Worm (Caenorhabditis elegans) whole organism, L4/young adult: ENCODE measurements around the gene C54D10.4.
A peak's percentile ranks its signal among the peaks of the same experiment; 100 is the strongest.

Source experiments
- W03F9.2 ChIP-seq: fragments of 150-350 bp; optimal IDR thresholded peaks from 2 replicates; lab custom pipeline; 2014; ENCODE audit warnings: missing biosample characterization, missing genetic modification characterization
- dao-5 ChIP-seq: sonication (generic microtip); optimal IDR thresholded peaks from 2 replicates; lab custom pipeline; 2016; ENCODE audit warnings: missing genotype, missing genetic modification characterization, moderate library complexity, missing compliant biosample characterization
- him-1 ChIP-seq: sonication (generic microtip); optimal IDR thresholded peaks from 2 replicates; lab custom pipeline; 2016; ENCODE audit warnings: missing genotype, missing genetic modification reagents, missing genetic modification characterization, missing compliant biosample characterization

The C54D10.4 gene

ce11 chrV:12420843-12421242 is at the start of gene C54D10.4:
Gene C54D10.4 (minus strand): TSS chrV:12420943.
- TF ChIP-seq W03F9.2 (tag; lab: Kevin White, UChicago): no peak
- TF ChIP-seq him-1 (tag; lab: Kevin White, UChicago): no peak
- no peak for TF ChIP-seq dao-5 (tag; lab: Kevin White, UChicago)

- TF ChIP-seq W03F9.2 (tag; lab: Kevin White, UChicago) (no peak), dao-5 (tag; lab: Kevin White, UChicago) (no peak), him-1 (tag; lab: Kevin White, UChicago) (no peak)
Observed at ce11 chrV:12470324-12470723, 49.6 kb upstream of the C54D10.4 start.

- TF ChIP-seq W03F9.2 (tag; lab: Kevin White, UChicago) (no peak), him-1 (tag; lab: Kevin White, UChicago) (no peak), dao-5 (tag; lab: Kevin White, UChicago) (no peak)
Observed at ce11 chrV:12468363-12468762, 47.6 kb upstream of the C54D10.4 start, which contains the start of gene F28C1.3. Gene F28C1.3 (plus strand): TSS chrV:12468663.

ce11 chrV:12467755-12468154 is 47.0 kb upstream of the C54D10.4 start:
- no peak for TF ChIP-seq him-1 (tag; lab: Kevin White, UChicago)
- no peak for TF ChIP-seq dao-5 (tag; lab: Kevin White, UChicago)
- peak; percentile 30 for TF ChIP-seq W03F9.2 (tag; lab: Kevin White, UChicago)

DNA sequence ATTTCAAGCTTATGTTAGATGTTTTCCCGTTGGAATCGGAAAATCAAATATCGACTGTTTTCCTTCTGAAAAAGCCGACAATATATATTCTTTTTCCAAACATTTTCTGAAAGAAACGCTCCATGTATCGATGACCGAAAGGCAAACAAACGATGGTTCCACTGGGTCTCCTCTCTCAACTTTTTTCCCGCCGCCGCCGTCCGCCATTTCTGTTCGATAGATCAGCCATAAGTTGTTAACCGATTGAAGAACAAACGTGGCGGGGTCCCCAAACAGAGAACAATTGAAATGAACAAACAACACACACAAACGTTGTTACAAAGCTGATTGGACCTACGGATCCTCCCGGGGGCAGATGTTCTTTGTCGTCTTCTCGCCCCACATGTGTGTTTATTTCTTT is 45.9 kb upstream of the C54D10.4 start:
- TF ChIP-seq W03F9.2 (tag; lab: Kevin White, UChicago) (no peak), dao-5 (tag; lab: Kevin White, UChicago) (no peak), him-1 (tag; lab: Kevin White, UChicago) (no peak)

DNA sequence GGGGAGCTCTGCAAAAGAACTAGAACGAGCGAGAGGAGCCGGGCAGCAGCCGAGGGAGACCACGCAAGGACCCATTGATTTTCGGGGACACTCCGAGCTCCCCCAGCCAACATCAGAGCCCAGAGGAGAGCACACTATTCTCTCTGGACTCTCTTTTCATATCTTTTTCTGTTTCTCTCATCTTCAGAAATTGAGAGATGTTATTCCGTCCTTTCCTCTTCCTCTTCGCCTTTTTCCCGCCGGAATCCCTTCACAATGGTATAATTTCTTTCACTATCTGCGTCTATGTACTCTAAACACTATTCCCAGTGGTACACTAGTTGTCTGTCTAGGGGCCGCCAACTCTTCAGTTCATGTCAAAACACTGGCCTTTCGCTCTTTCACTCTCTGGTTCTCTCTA is 44.7 kb upstream of the C54D10.4 start:
- peak; percentile 52 for TF ChIP-seq him-1 (tag; lab: Kevin White, UChicago)
- no peak for TF ChIP-seq dao-5 (tag; lab: Kevin White, UChicago)

DNA sequence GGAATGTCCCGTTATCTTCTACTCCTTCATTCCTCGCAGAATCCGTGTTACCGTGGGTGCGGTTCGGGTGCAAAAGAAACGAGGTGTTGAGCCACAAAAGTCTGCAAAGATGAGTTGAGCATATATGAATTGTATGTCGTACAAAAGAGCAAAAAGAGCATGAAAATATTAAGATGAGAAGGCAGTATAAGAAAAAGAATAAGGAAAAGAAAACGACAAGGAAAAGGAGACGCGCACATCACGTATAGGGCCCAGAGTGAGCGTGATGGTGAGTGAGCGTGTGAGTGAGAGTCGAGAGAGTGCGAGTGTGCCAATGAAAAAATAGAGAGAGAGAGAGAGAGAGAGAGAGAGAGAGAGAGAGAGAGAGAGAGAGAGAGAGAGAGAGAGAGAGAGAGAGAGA is 42.2 kb upstream of the C54D10.4 start, which contains the start of gene egl-10:
egl-10 (minus strand) TSS at position 101 of the 400 bp plus-strand sequence.
- no peak for TF ChIP-seq dao-5 (tag; lab: Kevin White, UChicago)

- TF ChIP-seq dao-5 (tag; lab: Kevin White, UChicago): no peak
- TF ChIP-seq W03F9.2 (tag; lab: Kevin White, UChicago): no peak
- no peak for TF ChIP-seq him-1 (tag; lab: Kevin White, UChicago)
Observed at ce11 chrV:12460583-12460982, 39.8 kb upstream of the C54D10.4 start.

DNA sequence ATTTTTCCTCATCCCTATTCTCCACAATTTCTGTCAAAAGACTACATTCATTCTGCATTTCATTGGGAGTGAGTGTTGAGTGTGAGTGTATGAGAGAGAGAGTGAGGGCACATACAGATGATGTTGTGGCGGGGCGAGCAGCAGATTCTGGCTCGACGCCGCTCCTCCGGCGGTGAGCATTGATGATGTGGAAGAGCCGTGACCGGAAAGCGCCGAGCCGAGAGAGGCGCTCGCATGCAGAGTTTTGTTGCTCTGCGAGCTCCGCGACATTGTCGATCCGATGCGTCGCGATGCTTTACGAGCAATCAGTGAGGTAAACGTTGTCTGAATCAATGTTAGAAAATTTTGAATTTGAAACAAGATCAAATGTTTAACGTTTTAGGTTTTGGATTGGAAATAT is 35.0 kb upstream of the C54D10.4 start:
- TF ChIP-seq dao-5 (tag; lab: Kevin White, UChicago): no peak
- peak; percentile 12 for TF ChIP-seq him-1 (tag; lab: Kevin White, UChicago)
- no peak for TF ChIP-seq W03F9.2 (tag; lab: Kevin White, UChicago)

DNA sequence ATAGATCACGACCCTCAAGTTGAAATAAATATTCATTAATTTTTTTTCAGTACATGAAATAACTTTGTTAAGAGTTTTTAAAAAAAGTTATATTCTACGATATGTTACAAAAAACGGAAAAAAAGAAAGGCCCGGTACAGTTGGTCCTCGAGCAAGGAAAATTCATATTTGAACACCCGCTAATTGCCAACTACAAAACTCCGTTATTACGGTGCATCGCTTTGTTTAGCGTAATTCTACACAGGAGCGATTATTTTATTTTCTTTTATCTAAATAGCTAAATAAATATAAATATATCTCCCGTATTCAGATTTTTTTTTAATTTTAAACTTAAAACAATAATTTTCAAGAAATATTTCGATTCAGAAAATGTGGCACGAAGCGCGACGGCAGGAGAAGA is 29.7 kb upstream of the C54D10.4 start, which contains the start of gene F28C1.1:
F28C1.1 (plus strand) TSS at position 365 of the 400 bp plus-strand sequence.
- TF ChIP-seq him-1 (tag; lab: Kevin White, UChicago) (no peak), W03F9.2 (tag; lab: Kevin White, UChicago) (no peak), dao-5 (tag; lab: Kevin White, UChicago) (no peak)

DNA sequence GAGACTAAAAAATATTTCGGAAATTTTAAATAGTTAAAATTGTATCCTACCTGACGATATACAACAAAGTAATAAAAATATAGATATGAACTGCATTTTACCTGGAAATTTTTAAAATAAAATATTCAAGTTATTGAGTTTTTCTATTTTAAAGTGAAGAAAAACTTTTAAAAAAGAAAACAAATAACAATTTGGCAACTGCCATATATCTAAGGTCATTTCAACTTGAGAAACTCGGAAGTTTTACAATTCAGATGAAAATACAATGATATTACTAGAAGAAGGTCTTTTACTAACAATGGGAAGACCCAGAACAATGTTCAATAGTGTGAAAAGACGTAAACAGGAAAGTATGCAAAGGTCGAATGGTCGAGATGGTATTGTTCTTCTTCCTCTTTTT is 29.2 kb upstream of the C54D10.4 start, which contains the start of gene C54D10.10:
C54D10.10 (minus strand) TSS at position 101 of the 400 bp plus-strand sequence.
- TF ChIP-seq dao-5 (tag; lab: Kevin White, UChicago) (no peak), him-1 (tag; lab: Kevin White, UChicago) (no peak), W03F9.2 (tag; lab: Kevin White, UChicago) (no peak)

ce11 chrV:12446895-12447294 is 26.2 kb upstream of the C54D10.4 start, which contains the start of the genes pals-38 and C54D10.9:
Gene pals-38 (minus strand): TSS chrV:12446995.
Gene C54D10.9 (plus strand): TSS chrV:12447153.
- TF ChIP-seq him-1 (tag; lab: Kevin White, UChicago): no peak
- no peak for TF ChIP-seq dao-5 (tag; lab: Kevin White, UChicago)
- TF ChIP-seq W03F9.2 (tag; lab: Kevin White, UChicago): no peak

DNA sequence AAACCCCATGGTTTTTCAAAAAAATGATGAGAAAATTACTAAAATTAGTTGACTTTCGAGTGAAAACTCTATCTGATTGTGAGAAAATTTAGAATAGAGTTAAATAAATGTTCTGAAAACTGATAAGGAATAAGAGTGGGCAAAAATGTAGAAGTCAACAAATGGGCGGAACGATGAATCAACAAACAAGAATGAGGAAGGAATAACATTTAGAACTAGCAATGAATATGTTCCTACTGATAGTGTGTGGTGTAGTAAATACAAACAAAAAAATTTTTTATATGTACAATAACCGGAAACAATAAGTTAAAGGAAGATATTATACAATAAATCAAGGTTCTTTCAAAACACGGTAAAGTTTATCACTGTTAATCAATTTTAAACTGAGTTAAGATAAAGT is 23.0 kb upstream of the C54D10.4 start, which contains the start of gene pals-39:
pals-39 (minus strand) TSS at position 101 of the 400 bp plus-strand sequence.
- no peak for TF ChIP-seq dao-5 (tag; lab: Kevin White, UChicago)
- TF ChIP-seq W03F9.2 (tag; lab: Kevin White, UChicago): no peak

ce11 chrV:12441420-12441819 is 20.7 kb upstream of the C54D10.4 start, which contains the start of gene pals-37:
Gene pals-37 (minus strand): TSS chrV:12441520.
- no peak for TF ChIP-seq W03F9.2 (tag; lab: Kevin White, UChicago)
- TF ChIP-seq dao-5 (tag; lab: Kevin White, UChicago): no peak
- TF ChIP-seq him-1 (tag; lab: Kevin White, UChicago): no peak
